Worm (Caenorhabditis elegans) whole organism, L4 larva: Measurements from ENCODE around the gene nhr-288.

Experiments used
- fkh-10 ChIP-seq: fragments of 150-350 bp; optimal IDR thresholded peaks from 2 replicates; lab custom pipeline; 2014; ENCODE audit warnings: missing biosample characterization, missing genetic modification reagents, missing genetic modification characterization
- fos-1 ChIP-seq: fragments of 150-350 bp; optimal IDR thresholded peaks from 2 replicates; lab custom pipeline; 2014; ENCODE audit warnings: missing biosample characterization, missing genetic modification characterization
- jun-1 ChIP-seq: fragments of 150-350 bp; optimal IDR thresholded peaks from 2 replicates; lab custom pipeline; 2014; ENCODE audit warnings: missing biosample characterization, missing genetic modification reagents, missing genetic modification characterization
- lin-39 ChIP-seq: fragments of 150-350 bp; optimal IDR thresholded peaks from 2 replicates; lab custom pipeline; 2014; ENCODE audit warnings: missing biosample characterization, missing genetic modification reagents, missing genetic modification characterization
- lsy-2 ChIP-seq, 2 experiments: fragments of 150-350 bp in 1 of 2; sonication (generic microtip) in 1 of 2; optimal IDR thresholded peaks; 2 replicates each; lab custom pipeline; 2014 to 2017; ENCODE audit warnings: missing biosample characterization in 2 of 2, missing genetic modification characterization in 2 of 2
- nhr-25 ChIP-seq: sonication (generic microtip); optimal IDR thresholded peaks from 2 replicates; lab custom pipeline; 2017; ENCODE audit warnings: missing genetic modification characterization, mild to moderate bottlenecking, missing compliant biosample characterization, antibody characterized with exemption, moderate library complexity, borderline replicate concordance; ENCODE audit not compliant: insufficient read depth
- unc-39 ChIP-seq: sonication (generic microtip); optimal IDR thresholded peaks from 2 replicates; lab custom pipeline; 2017; ENCODE audit warnings: missing biosample characterization, missing genetic modification characterization
- zag-1 ChIP-seq: fragments of 150-350 bp; optimal IDR thresholded peaks from 2 replicates; lab custom pipeline; 2014; ENCODE audit warnings: missing biosample characterization, missing genetic modification characterization
- ztf-11 ChIP-seq: fragments of 150-350 bp; optimal IDR thresholded peaks from 2 replicates; lab custom pipeline; 2014; ENCODE audit warnings: missing biosample characterization, missing genetic modification characterization

DNA sequence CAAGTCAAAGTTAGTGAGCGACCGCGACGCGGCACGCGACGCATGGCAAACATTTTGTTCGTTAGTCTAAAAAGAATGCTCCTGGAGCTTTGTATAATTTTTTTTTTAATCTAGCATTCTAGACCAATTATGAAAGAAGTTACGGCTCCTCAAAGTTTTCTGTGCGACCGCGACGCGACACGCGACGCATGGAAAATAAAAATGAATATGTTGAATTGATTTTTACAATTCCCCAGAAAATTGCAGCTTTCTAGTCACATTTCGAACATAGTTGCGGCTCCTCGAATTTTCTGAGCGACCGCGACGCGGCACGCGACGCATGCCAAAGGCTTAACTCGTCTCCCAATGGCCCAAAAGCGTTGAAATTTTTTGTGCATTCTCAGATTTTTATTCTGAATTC lies 42.0 kb upstream of the nhr-288 start, which contains the start of gene ZK262.4:
- TF ChIP-seq unc-39 (tag; lab: Kevin White, UChicago) (no peak), nhr-25 (tag; lab: Kevin White, UChicago) (no peak), jun-1 (tag; lab: Kevin White, UChicago) (no peak), ztf-11 (tag; lab: Kevin White, UChicago) (no peak), fkh-10 (GFP tag; lab: Kevin White, UChicago) (no peak), lsy-2 (tag; optimal IDR thresholded peaks at IDR 0.05; lab: Kevin White, UChicago) (no peak), zag-1 (no peak), lin-39 (tag; lab: Kevin White, UChicago) (no peak), fos-1 (tag; lab: Kevin White, UChicago) (no peak)
